Worm (Caenorhabditis elegans): ENCODE measurements around the gene W07A12.4.

DNA sequence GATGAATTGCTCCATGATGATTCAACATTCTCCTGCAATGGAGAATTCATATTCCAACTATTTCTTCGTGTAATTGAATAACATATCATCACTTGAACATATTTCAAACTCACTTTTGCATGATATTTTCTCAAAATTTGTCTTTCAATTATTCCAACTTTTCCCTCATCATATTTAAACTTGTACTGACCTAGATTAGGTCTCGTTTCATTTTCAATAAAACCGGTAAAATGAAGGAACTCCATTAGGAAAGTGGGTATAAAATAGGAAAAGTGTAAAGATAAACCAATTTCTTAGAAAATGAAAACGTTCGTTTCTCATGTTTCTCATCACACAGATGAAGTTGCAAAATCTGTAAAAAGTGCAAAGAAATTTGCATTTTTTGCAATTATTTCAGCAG lies 6.2 kb downstream of the W07A12.4 start, which contains the start of gene col-78:
- TF ChIP-seq pros-1 (tag; optimal IDR thresholded peaks at IDR 0.05) = no peak
- TF ChIP-seq dve-1 (tag; optimal IDR thresholded peaks at IDR 0.05) = no peak
- TF ChIP-seq ceh-24 (tag; optimal IDR thresholded peaks at IDR 0.05) = no peak
- no peak for TF ChIP-seq pha-2 (tag; optimal IDR thresholded peaks at IDR 0.05)
- no peak for TF ChIP-seq ceh-19 (GFP tag; optimal IDR thresholded peaks at IDR 0.05)
